Fruit fly (Drosophila melanogaster): ENCODE measurements around the gene CG13930.

dm6 chr3L:1661738-1662370 is 10.7 kb downstream of the CG13930 start:
- TF ChIP-seq EcR (GFP tag; optimal IDR thresholded peaks at IDR 0.05) = no peak
- TF ChIP-seq CG14655 (GFP tag; optimal IDR thresholded peaks at IDR 0.05) = no peak
- no peak for TF ChIP-seq fd96Ca (GFP tag; IDR thresholded peaks at IDR 0.05)
- TF ChIP-seq CG10348 (GFP tag; IDR thresholded peaks at IDR 0.05) = no peak
- TF ChIP-seq Pif1B (GFP tag; optimal IDR thresholded peaks at IDR 0.05) = no peak
- TF ChIP-seq CG34367 (tag; optimal IDR thresholded peaks at IDR 0.05) = no peak
- TF ChIP-seq CG15710 (tag; optimal IDR thresholded peaks at IDR 0.05) = no peak
- TF ChIP-seq CG32121 (GFP tag; IDR thresholded peaks at IDR 0.05) = no peak
- no peak for TF ChIP-seq D1 (tag; optimal IDR thresholded peaks at IDR 0.05)
- no peak for TF ChIP-seq CG8159 (tag; optimal IDR thresholded peaks at IDR 0.05)
- TF ChIP-seq rn (GFP tag; IDR thresholded peaks at IDR 0.05) = no peak
- no peak for TF ChIP-seq Pif1A (GFP tag; optimal IDR thresholded peaks at IDR 0.05)
- peak; percentile 28 for TF ChIP-seq CG13204 (GFP tag; optimal IDR thresholded peaks at IDR 0.05)
- TF ChIP-seq gl (tag; optimal IDR thresholded peaks at IDR 0.05) = no peak
